Fruit fly (Drosophila melanogaster) whole organism, wandering third instar larva: ENCODE data around the gene CG8043.

ENCODE experiments used
- Hr78 ChIP-seq: fragments of >200 bp; optimal IDR thresholded peaks from 2 replicates; lab custom pipeline; 2017; ENCODE audit warnings: missing biosample characterization, missing genetic modification characterization
- Hr83 ChIP-seq: fragments of 200-300 bp; sonication (Bioruptor generic); optimal IDR thresholded peaks from 2 replicates; lab custom pipeline; 2016; ENCODE audit warnings: missing biosample characterization, mild to moderate bottlenecking, missing genetic modification characterization, moderate library complexity; ENCODE audit not compliant: poor library complexity, severe bottlenecking
- N ChIP-seq: fragments of >200 bp; optimal IDR thresholded peaks from 2 replicates; lab custom pipeline; 2018; ENCODE audit warnings: missing biosample characterization, missing external identifiers, missing genetic modification characterization
- br ChIP-seq: fragments of 200-800 bp; sonication (Bioruptor generic); optimal IDR thresholded peaks from 2 replicates; lab custom pipeline; 2016; ENCODE audit warnings: missing biosample characterization, missing genetic modification characterization
- dl ChIP-seq, 2 experiments: fragments of 175-275, 200-275 bp in 1 of 2; fragments of 200-275 bp in 1 of 2; sonication (Bioruptor generic); optimal IDR thresholded peaks; lab custom pipeline; 2018; ENCODE audit warnings: mild to moderate bottlenecking in 2 of 2, missing biosample characterization in 2 of 2, missing genetic modification characterization in 2 of 2, moderate library complexity in 2 of 2; ENCODE audit not compliant: partially characterized antibody in 2 of 2, insufficient read depth in 1 of 2
- dsf ChIP-seq: sonication (Bioruptor generic); optimal IDR thresholded peaks from 2 replicates; lab custom pipeline; 2016; ENCODE audit warnings: missing biosample characterization, missing genetic modification characterization, borderline replicate concordance
- foxo ChIP-seq, 2 experiments: fragments of 200-800 bp; sonication (Bioruptor generic); optimal IDR thresholded peaks; 2 replicates in 1 of 2; 3 replicates in 1 of 2; lab custom pipeline; 2016 to 2017; ENCODE audit warnings: missing biosample characterization in 2 of 2, missing genetic modification characterization in 2 of 2
- lola ChIP-seq: fragments of >200 bp; optimal IDR thresholded peaks from 2 replicates; lab custom pipeline; 2017; ENCODE audit warnings: missing biosample characterization, missing genetic modification characterization
- pan ChIP-seq: fragments of >200 bp; optimal IDR thresholded peaks from 2 replicates; lab custom pipeline; 2017

DNA sequence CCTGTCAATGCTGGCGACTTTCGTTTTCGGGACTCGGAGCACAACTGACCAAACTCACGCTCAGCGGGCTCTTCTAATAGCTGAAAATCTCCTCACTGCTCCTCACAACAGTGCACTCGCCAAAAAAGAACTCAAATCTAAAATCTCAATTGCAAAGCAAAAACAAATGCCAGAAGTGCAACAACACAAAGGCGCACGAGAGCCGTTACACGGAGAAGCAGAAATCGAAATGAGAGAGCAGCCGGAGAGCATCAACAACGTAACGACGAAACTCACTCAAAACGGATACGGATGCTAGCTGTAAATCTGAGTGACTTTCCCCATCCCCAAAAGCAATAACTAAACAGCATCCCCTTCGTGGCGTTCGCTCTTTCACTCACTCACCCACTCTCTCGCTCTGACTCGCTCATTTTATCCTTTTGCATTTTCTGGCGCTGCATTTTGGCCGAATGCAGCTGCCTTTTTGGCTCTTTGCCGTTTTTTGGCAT, 21.1 kb downstream of the CG8043 start, which contains the start of gene hb:
- no peak for TF ChIP-seq Hr78
- TF ChIP-seq N (GFP tag; lab: Kevin White, UChicago): no peak
- TF ChIP-seq Hr83 (GFP tag; lab: Kevin White, UChicago): no peak
- no peak for TF ChIP-seq pan (lab: Kevin White, UChicago)
- no peak for TF ChIP-seq lola (GFP tag; lab: Kevin White, UChicago)
- TF ChIP-seq br: no peak
- TF ChIP-seq foxo (GFP tag; optimal IDR thresholded peaks at IDR 0.05; lab: Kevin White, UChicago): no peak
- TF ChIP-seq dsf (GFP tag; lab: Kevin White, UChicago): no peak
- no peak for TF ChIP-seq dl (GFP tag; optimal IDR thresholded peaks at IDR 0.05; lab: Kevin White, UChicago; ENCODE audit: insufficient read depth in 1 of 2, partially characterized antibody in 2 of 2)
